Fruit fly (Drosophila melanogaster) whole organism: ENCODE results near the gene CG43121.

Experiments
- CG8478 ChIP-seq: fragments of >200 bp; optimal IDR thresholded peaks from 2 replicates; lab custom pipeline; 2018; ENCODE audit warnings: inconsistent platforms
- Dll ChIP-seq: fragments of >200 bp; optimal IDR thresholded peaks from 2 replicates; lab custom pipeline; 2017
- EcR ChIP-seq, 2 experiments: fragments of >200 bp; optimal IDR thresholded peaks; 2 replicates each; lab custom pipeline; 2017; ENCODE audit warnings: missing biosample characterization in 2 of 2, missing genetic modification characterization in 2 of 2, missing genetic modification reagents in 2 of 2
- pan ChIP-seq: fragments of >200 bp; optimal IDR thresholded peaks from 2 replicates; lab custom pipeline; 2017
- psq ChIP-seq: fragments of >200 bp; optimal IDR thresholded peaks from 2 replicates; lab custom pipeline; 2017
- usp ChIP-seq: fragments of >200 bp; optimal IDR thresholded peaks from 2 replicates; lab custom pipeline; 2017; ENCODE audit warnings: missing biosample characterization, missing genetic modification characterization, mixed read lengths

Gene CG43121

DNA sequence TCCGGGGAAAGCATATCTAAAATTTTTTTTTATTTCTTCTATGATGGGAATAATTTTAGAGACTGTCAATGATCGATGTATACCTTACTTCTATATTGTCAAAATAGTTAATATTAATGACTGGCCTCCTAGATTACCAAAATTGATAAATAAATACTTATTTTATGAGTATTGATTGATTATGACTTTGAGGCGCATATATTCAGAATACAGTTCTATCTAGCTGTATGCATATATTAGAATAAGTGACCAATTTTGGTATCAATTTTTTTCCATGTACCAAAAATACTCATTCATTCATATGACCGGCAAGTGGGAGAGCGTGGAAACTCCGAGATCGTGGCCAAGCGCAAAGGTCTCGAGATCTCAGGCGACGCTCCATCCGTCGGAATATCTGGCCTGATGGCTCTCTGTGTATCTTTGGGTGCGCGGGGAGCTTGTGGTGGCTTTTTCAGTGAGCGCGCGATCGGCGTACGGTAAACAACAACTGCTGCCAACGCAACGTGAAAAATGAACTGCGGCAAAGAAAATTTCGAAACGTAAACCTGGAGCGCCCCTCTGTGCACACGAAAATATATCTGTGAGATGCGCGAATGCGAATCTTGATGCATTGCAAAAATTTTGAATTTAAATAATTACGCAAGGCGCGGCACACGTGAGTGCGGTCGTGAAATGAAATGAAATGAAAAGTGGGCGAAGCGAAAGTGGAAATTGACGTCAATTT is at the start of gene CG43121, which contains the start of gene ome:
Gene CG43121 (minus strand): TSS at position 51 of the 724 bp plus-strand sequence.
Gene ome (plus strand): TSS at position 453 of the 724 bp plus-strand sequence.
- TF ChIP-seq CG8478 (lab: Kevin White, UChicago) (no peak), pan (lab: Kevin White, UChicago) (no peak), EcR (GFP tag; optimal IDR thresholded peaks at IDR 0.05; lab: Kevin White, UChicago) (no peak), usp (GFP tag; lab: Kevin White, UChicago) (no peak), Dll (lab: Kevin White, UChicago) (no peak), psq (lab: Kevin White, UChicago) (no peak)

DNA sequence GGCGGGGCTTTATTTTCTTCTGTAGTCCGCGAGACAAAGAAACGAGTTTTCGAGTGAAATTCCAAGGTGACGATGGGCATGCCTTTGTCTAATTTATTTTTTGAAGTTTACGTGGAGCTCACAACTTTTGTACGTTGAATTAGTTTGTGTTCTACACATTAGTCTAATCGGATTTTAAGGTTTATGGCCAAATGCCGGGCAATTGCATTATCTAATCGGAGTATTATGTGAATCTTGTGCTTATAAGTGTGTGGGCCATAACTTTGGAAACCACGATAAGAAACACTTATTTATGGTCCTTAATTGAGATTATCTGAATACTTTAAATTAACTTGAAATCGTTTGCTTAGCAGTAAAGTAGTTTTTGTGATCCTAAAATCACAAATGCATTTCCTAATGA is 40.6 kb upstream of the CG43121 start:
- TF ChIP-seq pan (lab: Kevin White, UChicago) (no peak), EcR (GFP tag; optimal IDR thresholded peaks at IDR 0.05; lab: Kevin White, UChicago) (no peak), Dll (lab: Kevin White, UChicago) (no peak), psq (lab: Kevin White, UChicago) (no peak), usp (GFP tag; lab: Kevin White, UChicago) (no peak), CG8478 (lab: Kevin White, UChicago) (no peak)

DNA sequence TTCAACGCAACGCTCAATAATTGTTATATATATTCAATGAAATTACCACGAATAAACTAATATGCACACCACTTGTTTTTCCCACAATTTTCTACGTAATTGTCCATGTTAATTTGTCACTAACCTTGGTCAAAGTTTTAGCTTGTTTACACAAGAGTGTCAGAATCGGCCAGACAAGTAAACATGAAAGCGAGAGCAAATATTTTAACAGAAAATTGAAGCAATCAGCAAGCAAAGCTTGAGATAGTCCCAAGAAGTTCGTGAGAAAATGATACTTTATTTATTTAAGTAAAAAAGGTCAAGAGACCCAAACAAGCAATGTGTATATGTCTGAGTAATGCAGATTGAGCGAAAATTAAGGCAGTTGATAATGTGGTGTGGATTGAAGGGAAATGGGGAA is 35.8 kb upstream of the CG43121 start:
- TF ChIP-seq psq (lab: Kevin White, UChicago) (no peak), Dll (lab: Kevin White, UChicago) (no peak), pan (lab: Kevin White, UChicago) (no peak), EcR (GFP tag; optimal IDR thresholded peaks at IDR 0.05; lab: Kevin White, UChicago) (no peak), usp (GFP tag; lab: Kevin White, UChicago) (no peak), CG8478 (lab: Kevin White, UChicago) (no peak)

DNA sequence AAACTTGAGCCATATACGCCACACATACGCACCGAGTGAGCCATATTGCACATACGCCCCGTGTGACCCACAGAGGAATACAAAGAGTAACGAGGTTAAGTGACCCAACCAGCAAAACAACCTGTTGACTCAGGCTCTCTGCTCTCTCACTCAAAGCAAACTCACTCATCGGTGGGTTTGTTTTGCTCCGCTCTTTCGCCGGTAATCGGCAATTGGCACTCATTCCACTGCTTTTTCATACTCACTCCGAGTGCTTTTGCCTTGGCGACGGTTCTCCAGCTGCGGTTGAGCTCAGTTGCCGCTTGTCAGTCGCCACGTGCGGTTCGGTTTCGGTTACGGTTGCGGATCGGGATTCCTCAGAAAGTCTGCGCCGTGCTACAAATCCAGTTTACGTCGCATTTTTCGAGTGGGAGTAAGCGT is 34.2 kb upstream of the CG43121 start:
- TF ChIP-seq psq (lab: Kevin White, UChicago) (peak; percentile 38), Dll (lab: Kevin White, UChicago) (no peak)

DNA sequence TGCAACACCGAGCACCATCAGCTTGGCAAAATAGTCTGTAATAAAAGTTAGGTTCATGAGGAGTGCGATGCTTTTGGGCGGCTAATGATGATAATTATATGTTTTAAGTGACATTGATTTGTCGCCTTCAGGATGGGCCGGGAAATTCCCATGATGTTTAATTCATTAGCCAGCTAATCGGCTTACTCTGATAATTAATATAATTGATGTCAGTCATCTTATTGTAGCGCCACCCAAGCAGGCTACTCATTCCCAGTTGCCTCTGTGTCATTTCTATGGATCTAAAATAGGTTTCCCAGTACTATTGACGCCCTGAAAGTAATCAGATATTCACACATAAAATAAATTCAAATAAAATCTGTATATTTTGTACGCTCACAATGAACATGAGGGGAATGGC is 32.9 kb upstream of the CG43121 start, which contains the start of gene CG13476:
Gene CG13476 (plus strand): TSS at position 301 of the 400 bp plus-strand sequence.
- no peak for TF ChIP-seq Dll (lab: Kevin White, UChicago)
- no peak for TF ChIP-seq CG8478 (lab: Kevin White, UChicago)
- TF ChIP-seq pan (lab: Kevin White, UChicago) = no peak
- no peak for TF ChIP-seq EcR (GFP tag; optimal IDR thresholded peaks at IDR 0.05; lab: Kevin White, UChicago)
- no peak for TF ChIP-seq psq (lab: Kevin White, UChicago)
- no peak for TF ChIP-seq usp (GFP tag; lab: Kevin White, UChicago)

DNA sequence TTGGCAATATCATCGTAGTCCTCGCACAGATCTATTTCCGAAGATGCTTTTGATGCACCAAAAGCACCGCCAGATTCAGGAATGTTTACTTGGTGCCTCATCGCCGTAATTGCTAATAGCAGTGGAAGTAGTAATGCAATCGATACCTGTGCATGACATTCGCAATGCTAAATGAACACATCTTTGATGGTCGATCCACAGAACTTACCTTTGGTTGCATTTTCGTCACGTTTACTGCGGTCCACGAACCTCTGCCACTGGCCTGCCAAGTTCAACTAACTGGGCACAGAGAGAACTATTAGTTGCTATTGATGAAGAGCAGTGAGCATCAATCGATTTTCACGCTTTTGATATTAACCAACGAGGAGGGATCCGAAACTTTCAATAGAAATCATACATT is 29.3 kb upstream of the CG43121 start, which contains the start of gene CG17177:
Gene CG17177 (minus strand): TSS at position 101 of the 400 bp plus-strand sequence.
- TF ChIP-seq pan (lab: Kevin White, UChicago) = no peak
- TF ChIP-seq CG8478 (lab: Kevin White, UChicago) = no peak
- TF ChIP-seq EcR (GFP tag; optimal IDR thresholded peaks at IDR 0.05; lab: Kevin White, UChicago) = no peak
- TF ChIP-seq psq (lab: Kevin White, UChicago) = no peak
- no peak for TF ChIP-seq usp (GFP tag; lab: Kevin White, UChicago)
- no peak for TF ChIP-seq Dll (lab: Kevin White, UChicago)

DNA sequence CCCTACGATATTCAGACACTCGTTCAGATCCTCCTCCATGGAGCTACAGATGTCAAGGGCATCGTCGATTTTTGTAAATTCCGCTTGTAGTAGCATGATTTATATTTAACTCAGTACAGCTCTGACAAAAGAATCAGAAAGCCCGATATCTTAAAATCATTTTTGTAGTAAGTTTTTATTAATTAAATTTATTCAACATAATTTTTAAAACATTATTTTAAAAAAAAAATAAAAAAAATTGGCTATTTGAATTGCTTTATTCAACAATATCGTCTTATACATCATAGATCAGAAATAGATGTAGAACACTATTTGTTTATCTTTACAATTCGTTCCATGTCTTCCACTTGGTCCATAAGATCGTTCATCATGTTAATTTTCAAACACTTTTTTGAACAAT is 24.8 kb upstream of the CG43121 start, which contains the start of gene CG13474:
Gene CG13474 (minus strand): TSS at position 101 of the 400 bp plus-strand sequence.
- TF ChIP-seq EcR (GFP tag; optimal IDR thresholded peaks at IDR 0.05; lab: Kevin White, UChicago) (no peak), CG8478 (lab: Kevin White, UChicago) (no peak), Dll (lab: Kevin White, UChicago) (no peak), psq (lab: Kevin White, UChicago) (no peak), usp (GFP tag; lab: Kevin White, UChicago) (no peak), pan (lab: Kevin White, UChicago) (no peak)

DNA sequence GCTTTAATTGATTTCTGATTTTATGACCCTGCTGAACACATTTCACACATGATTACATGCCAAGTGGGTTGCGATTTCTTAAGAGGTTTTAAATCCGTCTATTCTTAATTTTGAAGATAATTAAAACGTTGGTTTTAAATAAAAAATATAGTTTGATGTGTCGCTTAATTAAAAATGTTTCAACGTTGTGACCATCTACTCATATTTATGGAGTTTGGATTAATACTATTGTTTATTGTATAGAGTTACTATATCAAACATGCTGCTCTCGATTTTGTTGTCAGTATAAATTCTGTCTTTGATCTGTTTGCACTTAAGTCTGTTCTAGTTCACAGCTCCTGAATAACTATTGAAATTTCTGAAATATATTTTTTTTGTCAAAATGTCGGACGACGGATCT is 18.8 kb upstream of the CG43121 start, which contains the start of gene gdrd:
Gene gdrd (plus strand): TSS at position 301 of the 400 bp plus-strand sequence.
- TF ChIP-seq Dll (lab: Kevin White, UChicago) (no peak), usp (GFP tag; lab: Kevin White, UChicago) (no peak), psq (lab: Kevin White, UChicago) (no peak), CG8478 (lab: Kevin White, UChicago) (no peak), EcR (GFP tag; optimal IDR thresholded peaks at IDR 0.05; lab: Kevin White, UChicago) (no peak), pan (lab: Kevin White, UChicago) (no peak)

DNA sequence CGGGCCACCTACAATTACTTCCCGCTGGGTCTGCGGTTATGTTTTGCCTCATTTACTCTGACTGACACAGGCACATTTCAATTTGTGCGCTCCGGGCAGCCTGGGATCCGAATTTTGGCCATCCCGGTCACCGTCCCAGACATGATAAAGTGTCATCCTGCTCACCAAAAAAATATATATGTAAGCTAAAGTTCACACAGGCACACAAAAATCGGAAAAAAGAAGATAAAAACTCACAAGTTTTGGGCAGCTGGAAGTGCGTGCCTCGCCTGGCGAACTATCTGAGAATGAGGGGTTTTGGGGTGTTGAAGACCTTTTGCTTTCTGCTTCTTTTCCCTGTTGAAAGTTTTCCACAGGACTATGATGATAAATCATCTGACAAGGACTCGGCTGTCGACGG is 14.0 kb upstream of the CG43121 start:
- TF ChIP-seq CG8478 (lab: Kevin White, UChicago) (no peak), usp (GFP tag; lab: Kevin White, UChicago) (no peak), EcR (GFP tag; optimal IDR thresholded peaks at IDR 0.05; lab: Kevin White, UChicago) (no peak), pan (lab: Kevin White, UChicago) (no peak), Dll (lab: Kevin White, UChicago) (no peak), psq (lab: Kevin White, UChicago) (no peak)

DNA sequence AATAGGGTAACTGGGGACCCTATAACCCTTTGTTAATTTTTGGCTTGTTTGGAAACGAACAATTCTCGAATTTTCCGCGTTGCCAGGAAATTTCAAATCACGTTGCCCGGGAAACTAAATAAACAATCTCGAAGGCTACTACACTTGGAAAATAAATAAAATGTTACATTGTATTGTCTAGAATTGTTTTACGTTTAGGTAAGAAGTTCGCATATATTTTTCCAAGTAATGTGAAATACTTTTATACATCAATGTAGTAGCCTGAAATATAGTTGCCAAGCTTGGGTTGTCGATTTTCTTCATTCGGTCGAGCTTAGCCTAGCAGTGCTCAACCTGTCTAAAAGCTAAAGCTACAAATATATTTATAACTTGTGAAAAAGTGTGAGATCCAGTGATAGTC is 12.2 kb upstream of the CG43121 start, which contains the start of gene Dnaaf6:
Gene Dnaaf6 (plus strand): TSS at position 301 of the 400 bp plus-strand sequence.
- no peak for TF ChIP-seq pan (lab: Kevin White, UChicago)
- no peak for TF ChIP-seq usp (GFP tag; lab: Kevin White, UChicago)

DNA sequence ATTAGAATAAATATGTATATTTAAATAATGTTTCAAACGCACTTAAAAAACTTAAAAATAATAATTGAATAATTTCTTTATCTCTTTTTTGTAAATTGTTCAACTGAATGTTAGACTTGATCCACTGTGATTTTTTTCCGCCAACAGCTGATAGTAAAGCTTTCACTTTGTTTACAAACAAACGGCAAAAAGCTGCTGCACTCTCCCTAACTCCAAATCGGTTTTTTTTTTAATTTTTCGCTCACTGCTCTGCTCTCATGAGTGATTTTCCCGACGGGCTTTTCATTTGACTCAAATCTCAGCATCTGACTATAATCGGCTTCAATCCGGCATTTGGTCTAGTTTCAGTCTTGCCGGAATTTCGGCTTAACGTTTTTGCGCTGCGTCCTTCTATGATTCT is 9.3 kb upstream of the CG43121 start:
- TF ChIP-seq CG8478 (lab: Kevin White, UChicago) = no peak
- no peak for TF ChIP-seq pan (lab: Kevin White, UChicago)
- no peak for TF ChIP-seq EcR (GFP tag; optimal IDR thresholded peaks at IDR 0.05; lab: Kevin White, UChicago)
- TF ChIP-seq usp (GFP tag; lab: Kevin White, UChicago) = no peak
- TF ChIP-seq psq (lab: Kevin White, UChicago) = no peak
- no peak for TF ChIP-seq Dll (lab: Kevin White, UChicago)
